Worm (Caenorhabditis elegans): ENCODE measurements around the gene W08F4.12.

W08F4.12 gene

ce11 chrII:577632-578031 lies 6.6 kb downstream of the W08F4.12 start, which contains the start of gene W08F4.7:
W08F4.7 (minus strand) TSS chrII:577732.
- TF ChIP-seq sem-2 (GFP tag; optimal IDR thresholded peaks at IDR 0.05) (no peak), ztf-11 (tag; optimal IDR thresholded peaks at IDR 0.05) (no peak), snpc-4 (tag; optimal IDR thresholded peaks at IDR 0.05) (no peak)

- no peak for TF ChIP-seq ceh-43 (GFP tag; optimal IDR thresholded peaks at IDR 0.05)
- TF ChIP-seq blmp-1 (tag; optimal IDR thresholded peaks at IDR 0.05), result no peak
- TF ChIP-seq ztf-11 (tag; optimal IDR thresholded peaks at IDR 0.05), result no peak
- TF ChIP-seq unc-62 (GFP tag; optimal IDR thresholded peaks at IDR 0.05), result no peak
- no peak for TF ChIP-seq nhr-12 (tag; optimal IDR thresholded peaks at IDR 0.05)
These were observed 10.2 kb downstream of the W08F4.12 start for ce11 chrII:574064-574463.

- TF ChIP-seq ztf-11 (tag; optimal IDR thresholded peaks at IDR 0.05) (no peak), ceh-43 (GFP tag; optimal IDR thresholded peaks at IDR 0.05) (no peak), elt-1 (tag; optimal IDR thresholded peaks at IDR 0.05; ENCODE audit: borderline replicate concordance, insufficient read depth) (no peak), sem-2 (GFP tag; optimal IDR thresholded peaks at IDR 0.05) (no peak), tbx-8 (GFP tag; optimal IDR thresholded peaks at IDR 0.05) (no peak), cnd-1 (tag; optimal IDR thresholded peaks at IDR 0.05) (no peak), nhr-76 (tag; optimal IDR thresholded peaks at IDR 0.05) (no peak), lin-13 (tag; optimal IDR thresholded peaks at IDR 0.05) (no peak), snpc-4 (tag; optimal IDR thresholded peaks at IDR 0.05) (no peak), zip-8 (tag; optimal IDR thresholded peaks at IDR 0.05) (no peak), lin-32 (GFP tag; optimal IDR thresholded peaks at IDR 0.05) (no peak), unc-62 (GFP tag; optimal IDR thresholded peaks at IDR 0.05) (no peak), nhr-237 (tag; optimal IDR thresholded peaks at IDR 0.05) (no peak), ceh-39 (tag; optimal IDR thresholded peaks at IDR 0.05) (no peak), ceh-83 (GFP tag; optimal IDR thresholded peaks at IDR 0.05) (no peak), bed-3 (GFP tag; optimal IDR thresholded peaks at IDR 0.05) (no peak), drap-1 (GFP tag; optimal IDR thresholded peaks at IDR 0.05) (no peak), blmp-1 (tag; optimal IDR thresholded peaks at IDR 0.05) (no peak)
These were observed 12.2 kb downstream of the W08F4.12 start, which contains the start of gene mlt-8 for ce11 chrII:572010-572409. mlt-8 (minus strand) TSS chrII:572110.

ce11 chrII:568776-569175 lies 15.4 kb downstream of the W08F4.12 start, which contains the start of gene W08F4.5:
W08F4.5 (minus strand) TSS chrII:568876.
- TF ChIP-seq sptf-1 (tag; optimal IDR thresholded peaks at IDR 0.05), result no peak
- no peak for TF ChIP-seq mep-1 (tag; optimal IDR thresholded peaks at IDR 0.05)
- TF ChIP-seq sem-2 (GFP tag; optimal IDR thresholded peaks at IDR 0.05), result no peak
- no peak for TF ChIP-seq ceh-43 (GFP tag; optimal IDR thresholded peaks at IDR 0.05)
- TF ChIP-seq unc-62 (GFP tag; optimal IDR thresholded peaks at IDR 0.05), result no peak
- no peak for TF ChIP-seq nhr-237 (tag; optimal IDR thresholded peaks at IDR 0.05)
- no peak for TF ChIP-seq elt-3 (tag; optimal IDR thresholded peaks at IDR 0.05)
- TF ChIP-seq pha-4 (tag; optimal IDR thresholded peaks at IDR 0.05), result no peak
- TF ChIP-seq elt-1 (tag; optimal IDR thresholded peaks at IDR 0.05; ENCODE audit: borderline replicate concordance, insufficient read depth), result no peak
- TF ChIP-seq ceh-83 (GFP tag; optimal IDR thresholded peaks at IDR 0.05), result no peak
- TF ChIP-seq hlh-1 (tag; optimal IDR thresholded peaks at IDR 0.05), result no peak
- TF ChIP-seq unc-120 (tag; optimal IDR thresholded peaks at IDR 0.05; ENCODE audit: poor library complexity, severe bottlenecking), result no peak
- no peak for TF ChIP-seq ztf-11 (tag; optimal IDR thresholded peaks at IDR 0.05)
- no peak for TF ChIP-seq ceh-39 (tag; optimal IDR thresholded peaks at IDR 0.05)
- TF ChIP-seq blmp-1 (tag; optimal IDR thresholded peaks at IDR 0.05), result no peak
- no peak for TF ChIP-seq zip-8 (tag; optimal IDR thresholded peaks at IDR 0.05)
- TF ChIP-seq unc-39 (tag; optimal IDR thresholded peaks at IDR 0.05), result no peak
- TF ChIP-seq mab-5 (tag; optimal IDR thresholded peaks at IDR 0.05), result no peak
- TF ChIP-seq nhr-2 (tag; optimal IDR thresholded peaks at IDR 0.05), result no peak

- TF ChIP-seq ceh-83 (GFP tag; optimal IDR thresholded peaks at IDR 0.05), result no peak
- TF ChIP-seq cnd-1 (tag; optimal IDR thresholded peaks at IDR 0.05), result no peak
- no peak for TF ChIP-seq drap-1 (GFP tag; optimal IDR thresholded peaks at IDR 0.05)
- TF ChIP-seq nhr-12 (tag; optimal IDR thresholded peaks at IDR 0.05), result no peak
- TF ChIP-seq snpc-4 (tag; optimal IDR thresholded peaks at IDR 0.05), result no peak
- no peak for TF ChIP-seq nhr-237 (tag; optimal IDR thresholded peaks at IDR 0.05)
- no peak for TF ChIP-seq mls-2 (tag; optimal IDR thresholded peaks at IDR 0.05)
- no peak for TF ChIP-seq ces-1 (GFP tag; optimal IDR thresholded peaks at IDR 0.05)
- no peak for TF ChIP-seq ceh-39 (tag; optimal IDR thresholded peaks at IDR 0.05)
- TF ChIP-seq flh-1 (GFP tag; optimal IDR thresholded peaks at IDR 0.05), result no peak
- TF ChIP-seq elt-3 (tag; optimal IDR thresholded peaks at IDR 0.05), result no peak
- no peak for TF ChIP-seq tbx-8 (GFP tag; optimal IDR thresholded peaks at IDR 0.05)
- TF ChIP-seq nhr-76 (tag; optimal IDR thresholded peaks at IDR 0.05), result no peak
These were observed 28.0 kb downstream of the W08F4.12 start, which contains the start of the genes C09E8.1 and C09E8.6 for ce11 chrII:556185-556584. C09E8.1 (plus strand) TSS chrII:556485. C09E8.6 (plus strand) TSS chrII:556497.

Data from whole organism, mixed stage, embryonic.